Worm (Caenorhabditis elegans): ENCODE results near the gene nhr-168.

nhr-168 gene

DNA sequence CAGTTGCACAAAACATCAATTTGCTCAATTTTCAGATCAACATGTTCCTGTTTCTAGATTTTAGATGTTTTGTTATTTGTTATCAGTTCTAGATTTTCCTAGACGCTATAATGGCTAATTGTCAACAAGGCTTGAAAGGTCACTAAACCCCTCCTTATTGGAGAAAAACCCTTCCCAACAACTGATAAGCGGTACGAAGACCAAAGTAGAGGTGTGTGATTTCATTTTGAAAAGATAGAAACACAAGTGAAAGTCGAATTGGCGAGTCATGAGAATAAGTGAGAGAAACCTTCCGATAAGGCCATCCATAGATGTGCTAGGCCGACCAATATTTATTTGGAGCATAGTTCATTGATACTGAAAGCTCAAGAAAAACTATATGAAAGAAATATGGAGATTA, 40.0 kb upstream of the nhr-168 start (continued):
- TF ChIP-seq C34B4.2 (tag; optimal IDR thresholded peaks at IDR 0.05) (no peak), rnt-1 (tag; optimal IDR thresholded peaks at IDR 0.05) (no peak)

DNA sequence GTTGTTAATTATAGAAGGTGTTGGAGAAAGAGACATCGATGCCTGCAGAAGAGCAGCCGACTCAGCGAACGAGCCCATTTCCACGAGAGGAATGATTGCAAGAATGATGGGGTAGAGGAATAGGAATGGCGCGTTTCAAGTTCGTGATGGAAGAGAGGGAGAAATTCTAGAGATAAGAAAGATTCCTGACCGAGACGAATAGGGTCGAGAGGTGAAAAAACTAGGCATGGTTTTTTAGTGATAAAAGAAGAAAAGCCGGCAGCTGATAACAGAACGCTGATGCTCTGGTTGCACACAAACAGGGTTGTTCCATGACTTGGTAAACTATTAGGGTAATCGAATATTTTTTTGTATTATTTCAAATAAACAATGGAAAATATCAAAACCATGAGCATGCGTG, 39.1 kb upstream of the nhr-168 start:
- TF ChIP-seq aly-2 (tag; optimal IDR thresholded peaks at IDR 0.05) (no peak), elt-2 (tag; optimal IDR thresholded peaks at IDR 0.05) (peak; percentile 61), pax-3 (tag; optimal IDR thresholded peaks at IDR 0.05) (peak; percentile 32), nhr-20 (tag; optimal IDR thresholded peaks at IDR 0.05) (no peak), nhr-90 (tag; optimal IDR thresholded peaks at IDR 0.05; ENCODE audit: poor library complexity) (peak; percentile 8), unc-130 (tag; optimal IDR thresholded peaks at IDR 0.05) (no peak), nhr-76 (tag; optimal IDR thresholded peaks at IDR 0.05) (no peak), efl-1 (optimal IDR thresholded peaks at IDR 0.05) (no peak), efl-1 (GFP tag; optimal IDR thresholded peaks at IDR 0.05 in 1 of 2) (peak in 1 of 2 experiments; percentile 91), fos-1 (tag; optimal IDR thresholded peaks at IDR 0.05) (no peak)

DNA sequence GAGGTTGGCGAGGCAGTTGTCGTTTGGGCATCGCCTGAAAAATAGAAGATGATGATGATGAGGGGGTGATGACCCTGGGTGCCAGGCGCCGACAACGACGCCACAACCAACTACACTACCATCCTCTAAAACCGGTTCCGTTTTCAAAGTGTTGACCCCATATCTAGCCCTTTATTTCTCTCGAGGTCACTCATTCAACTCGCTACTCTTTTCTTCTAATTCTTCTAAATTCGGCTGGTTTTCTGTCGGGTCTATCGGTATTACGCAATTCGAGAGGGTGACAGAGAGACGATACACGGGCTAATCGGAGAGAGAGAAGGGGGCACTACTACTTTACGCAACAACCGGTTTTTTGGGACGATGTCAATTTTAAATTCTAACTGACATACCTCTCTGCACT, 37.7 kb upstream of the nhr-168 start:
- no peak for TF ChIP-seq unc-30 (tag; optimal IDR thresholded peaks at IDR 0.05)
- TF ChIP-seq sup-37 (GFP tag; optimal IDR thresholded peaks at IDR 0.05) = no peak
- TF ChIP-seq nhr-77 (tag; optimal IDR thresholded peaks at IDR 0.05) = peak; percentile 42
- TF ChIP-seq lsy-2 (tag; optimal IDR thresholded peaks at IDR 0.05) = peak; percentile 63 to 75
- no peak for TF ChIP-seq pag-3 (tag; optimal IDR thresholded peaks at IDR 0.05; ENCODE audit: borderline replicate concordance, insufficient read depth)
- TF ChIP-seq lin-35 (GFP tag; optimal IDR thresholded peaks at IDR 0.05) = peak; percentile 21 to 69
- TF ChIP-seq mef-2 (tag; optimal IDR thresholded peaks at IDR 0.05) = no peak
- TF ChIP-seq ets-5 (GFP tag; IDR thresholded peaks at IDR 0.05) = no peak
- no peak for TF ChIP-seq vab-15 (tag; optimal IDR thresholded peaks at IDR 0.05)
- TF ChIP-seq sox-4 (tag; optimal IDR thresholded peaks at IDR 0.05) = no peak
- TF ChIP-seq elt-3 (tag; optimal IDR thresholded peaks at IDR 0.05) = peak in 5 of 6 experiments; percentile 59 to 96 (median 93)
- TF ChIP-seq nhr-19 (GFP tag; conservative IDR thresholded peaks at IDR 0.05) = peak; percentile 63
- peak; percentile 59 for TF ChIP-seq unc-130 (tag; optimal IDR thresholded peaks at IDR 0.05)
- TF ChIP-seq C16A3.4 (tag; optimal IDR thresholded peaks at IDR 0.05) = peak; percentile 62
- peak; percentile 86 for TF ChIP-seq nhr-71 (tag; optimal IDR thresholded peaks at IDR 0.05)
- TF ChIP-seq alr-1 (tag; optimal IDR thresholded peaks at IDR 0.05; ENCODE audit: borderline replicate concordance) = no peak
- peak; percentile 54 for TF ChIP-seq lin-13 (GFP tag; optimal IDR thresholded peaks at IDR 0.05)
- peak; percentile 44 for TF ChIP-seq zip-4 (GFP tag; optimal IDR thresholded peaks at IDR 0.05)
- TF ChIP-seq mep-1 (tag; optimal IDR thresholded peaks at IDR 0.05) = peak; percentile 81
- TF ChIP-seq skn-1 (tag; optimal IDR thresholded peaks at IDR 0.05) = peak; percentile 5
- TF ChIP-seq ama-1 (optimal IDR thresholded peaks at IDR 0.05) = no peak
- TF ChIP-seq F16B12.6 (tag; optimal IDR thresholded peaks at IDR 0.05) = no peak
- TF ChIP-seq pqm-1 (tag; optimal IDR thresholded peaks at IDR 0.05) = no peak
- no peak for TF ChIP-seq unc-86 (tag; optimal IDR thresholded peaks at IDR 0.05)
- peak; percentile 57 for TF ChIP-seq ztf-4 (tag; optimal IDR thresholded peaks at IDR 0.05)
- TF ChIP-seq mdl-1 (tag; optimal IDR thresholded peaks at IDR 0.05) = peak in 1 of 2 experiments; percentile 68
- TF ChIP-seq dsc-1 (tag; optimal IDR thresholded peaks at IDR 0.05) = no peak
- no peak for TF ChIP-seq fkh-4 (tag; optimal IDR thresholded peaks at IDR 0.05; ENCODE audit: borderline replicate concordance)
- TF ChIP-seq nhr-76 (tag; optimal IDR thresholded peaks at IDR 0.05) = no peak
- peak in 2 of 3 experiments; percentile 24 to 26 for TF ChIP-seq ceh-82 (tag; optimal IDR thresholded peaks at IDR 0.05)
- peak; percentile 96 for TF ChIP-seq lin-14 (GFP tag; optimal IDR thresholded peaks at IDR 0.05)
- TF ChIP-seq hpl-2 (GFP tag; optimal IDR thresholded peaks at IDR 0.05) = peak; percentile 10
- peak; percentile 100 for TF ChIP-seq nhr-85 (tag)
- TF ChIP-seq unc-62 (GFP tag; optimal IDR thresholded peaks at IDR 0.05) = no peak
- TF ChIP-seq ztf-11 (tag; optimal IDR thresholded peaks at IDR 0.05) = no peak
- no peak for TF ChIP-seq nhr-11 (tag; optimal IDR thresholded peaks at IDR 0.05)
- TF ChIP-seq dpl-1 (GFP tag; optimal IDR thresholded peaks at IDR 0.05) = peak in 2 of 3 experiments; percentile 23 to 63
- TF ChIP-seq elt-2 (tag; optimal IDR thresholded peaks at IDR 0.05) = no peak
- no peak for TF ChIP-seq ceh-90 (tag; optimal IDR thresholded peaks at IDR 0.05)
- no peak for TF ChIP-seq aly-2 (tag; optimal IDR thresholded peaks at IDR 0.05)
- TF ChIP-seq snu-23 (GFP tag; optimal IDR thresholded peaks at IDR 0.05) = peak; percentile 92
- peak; percentile 55 for TF ChIP-seq tbx-2 (tag; optimal IDR thresholded peaks at IDR 0.05)
